In the genomic region with DNA sequence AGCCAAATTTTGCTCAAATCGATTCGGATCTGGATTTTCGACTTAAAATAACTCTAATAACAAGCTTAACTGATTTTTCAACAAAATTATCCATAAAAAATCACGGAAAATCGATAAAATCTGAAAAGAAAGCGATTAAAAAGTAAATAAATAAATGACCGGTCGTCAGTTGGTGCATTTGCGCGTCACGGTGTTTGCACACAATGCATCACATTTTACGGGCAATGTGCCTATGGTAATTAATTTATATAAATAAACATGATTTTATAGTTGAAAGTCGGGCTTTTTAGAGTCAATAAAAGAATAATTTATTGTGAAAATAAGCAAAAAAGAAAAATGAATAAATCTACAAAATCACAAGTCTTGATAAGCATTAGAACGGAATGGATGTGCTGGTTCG, we compare ENCODE assay signal across 7 worm cellular contexts.
TF ChIP-seq lines count a peak whose summit lies in the region.

No protein-coding gene starts in this region.

TF ChIP-seq in whole organism, L1 larva, 84 proteins besides CTCF, POLR2A, EP300 and RAD21 (continues in another document):
- TF ChIP-seq unc-130 (tag; optimal IDR thresholded peaks at IDR 0.05; lab: Kevin White, UChicago) (peak; percentile 57), nhr-20 (tag; optimal IDR thresholded peaks at IDR 0.05; lab: Kevin White, UChicago) (peak; percentile 26), ama-1 (optimal IDR thresholded peaks at IDR 0.05; lab: Kevin White, UChicago) (peak; percentile 51), mef-2 (tag; optimal IDR thresholded peaks at IDR 0.05; lab: Kevin White, UChicago) (no peak), mep-1 (tag; optimal IDR thresholded peaks at IDR 0.05; lab: Kevin White, UChicago) (peak; percentile 66), tbx-2 (tag; optimal IDR thresholded peaks at IDR 0.05; lab: Kevin White, UChicago) (peak; percentile 9), snu-23 (GFP tag; optimal IDR thresholded peaks at IDR 0.05; lab: Kevin White, UChicago) (peak; percentile 61), elt-3 (tag; optimal IDR thresholded peaks at IDR 0.05; lab: Kevin White, UChicago) (no peak), lin-13 (GFP tag; optimal IDR thresholded peaks at IDR 0.05; lab: Kevin White, UChicago) (no peak), hpl-2 (GFP tag; optimal IDR thresholded peaks at IDR 0.05; lab: Kevin White, UChicago) (no peak), nhr-76 (tag; optimal IDR thresholded peaks at IDR 0.05; lab: Kevin White, UChicago) (no peak), pqm-1 (tag; optimal IDR thresholded peaks at IDR 0.05; lab: Kevin White, UChicago) (no peak)

TF ChIP-seq in whole organism, L2 larva, 48 proteins besides CTCF, POLR2A, EP300 and RAD21:
- TF ChIP-seq F13H6.1 (tag; optimal IDR thresholded peaks at IDR 0.05; lab: Kevin White, UChicago), result peak; percentile 16
- peak; percentile 23 for TF ChIP-seq unc-55 (GFP tag; optimal IDR thresholded peaks at IDR 0.05; lab: Kevin White, UChicago)
- TF ChIP-seq sma-3 (GFP tag; optimal IDR thresholded peaks at IDR 0.05; lab: Kevin White, UChicago), result peak; percentile 5
- no peak for TF ChIP-seq dmd-4 (tag; optimal IDR thresholded peaks at IDR 0.05; lab: Kevin White, UChicago)
- peak; percentile 43 for TF ChIP-seq lin-13 (GFP tag; optimal IDR thresholded peaks at IDR 0.05; lab: Kevin White, UChicago)
- peak; percentile 62 for TF ChIP-seq crh-2 (tag; optimal IDR thresholded peaks at IDR 0.05; lab: Kevin White, UChicago)
- TF ChIP-seq gmeb-1 (tag; optimal IDR thresholded peaks at IDR 0.05; lab: Kevin White, UChicago), result peak; percentile 39
- peak; percentile 29 to 72 for TF ChIP-seq lsy-2 (tag; optimal IDR thresholded peaks at IDR 0.05; lab: Kevin White, UChicago)
- TF ChIP-seq nhr-6 (tag; optimal IDR thresholded peaks at IDR 0.05; lab: Kevin White, UChicago), result no peak
- TF ChIP-seq nhr-25 (tag; optimal IDR thresholded peaks at IDR 0.05; lab: Kevin White, UChicago), result no peak
- no peak for TF ChIP-seq unc-62 (GFP tag; optimal IDR thresholded peaks at IDR 0.05; lab: Kevin White, UChicago)
- peak; percentile 50 for TF ChIP-seq C34F6.9 (tag; optimal IDR thresholded peaks at IDR 0.05; lab: Kevin White, UChicago)

TF ChIP-seq in whole organism, L3 larva, 47 proteins besides CTCF, POLR2A, EP300 and RAD21:
- no peak for TF ChIP-seq egl-27 (tag; optimal IDR thresholded peaks at IDR 0.05; lab: Kevin White, UChicago)
- TF ChIP-seq pha-4 (tag; optimal IDR thresholded peaks at IDR 0.05; lab: Kevin White, UChicago), result peak; percentile 89
- peak; percentile 42 for TF ChIP-seq snpc-4 (tag; optimal IDR thresholded peaks at IDR 0.05; lab: Kevin White, UChicago)
- TF ChIP-seq lin-15B (tag; optimal IDR thresholded peaks at IDR 0.05; lab: Kevin White, UChicago), result peak; percentile 39
- peak; percentile 24 for TF ChIP-seq ama-1 (optimal IDR thresholded peaks at IDR 0.05; lab: Kevin White, UChicago)
- peak; percentile 8 for TF ChIP-seq pqm-1 (tag; optimal IDR thresholded peaks at IDR 0.05; lab: Kevin White, UChicago)
- peak; percentile 12 for TF ChIP-seq nfya-1 (tag; optimal IDR thresholded peaks at IDR 0.05; lab: Kevin White, UChicago; ENCODE audit: insufficient read depth)
- peak; percentile 54 for TF ChIP-seq hmg-11 (tag; optimal IDR thresholded peaks at IDR 0.05; lab: Kevin White, UChicago)
- no peak for TF ChIP-seq mdl-1 (tag; optimal IDR thresholded peaks at IDR 0.05; lab: Kevin White, UChicago)
- TF ChIP-seq elt-2 (tag; optimal IDR thresholded peaks at IDR 0.05; lab: Kevin White, UChicago), result peak; percentile 31

TF ChIP-seq in whole organism, L4 larva, 104 proteins besides CTCF, POLR2A, EP300 and RAD21 (continues in another document):
- TF ChIP-seq egl-27 (tag; optimal IDR thresholded peaks at IDR 0.05; lab: Kevin White, UChicago), result no peak
- TF ChIP-seq jun-1 (tag; optimal IDR thresholded peaks at IDR 0.05; lab: Kevin White, UChicago), result no peak
- TF ChIP-seq ctbp-1 (GFP tag; IDR thresholded peaks at IDR 0.05; lab: Robert Waterston, UW), result no peak
- no peak for TF ChIP-seq T20F7.1 (GFP tag; optimal IDR thresholded peaks at IDR 0.05; lab: Kevin White, UChicago)
- no peak for TF ChIP-seq Y105C5A.15 (GFP tag; IDR thresholded peaks at IDR 0.05; lab: Robert Waterston, UW)
- TF ChIP-seq aha-1 (tag; lab: Kevin White, UChicago), result no peak
- TF ChIP-seq F44E2.7 (GFP tag; IDR thresholded peaks at IDR 0.05; lab: Robert Waterston, UW), result no peak
- TF ChIP-seq ceh-28 (tag; optimal IDR thresholded peaks at IDR 0.05; lab: Kevin White, UChicago), result no peak
- no peak for TF ChIP-seq egl-43 (GFP tag; IDR thresholded peaks at IDR 0.05; lab: Robert Waterston, UW)
- TF ChIP-seq madf-9 (GFP tag; conservative IDR thresholded peaks at IDR 0.05; lab: Robert Waterston, UW), result no peak
- peak; percentile 20; the same call in 1 of the 2 replicates for TF ChIP-seq pha-4 (GFP tag; IDR thresholded peaks at IDR 0.05; lab: Robert Waterston, UW)
- TF ChIP-seq pha-4 (tag; optimal IDR thresholded peaks at IDR 0.05; lab: Kevin White, UChicago), result peak; percentile 49
- no peak for TF ChIP-seq lin-15B (tag; optimal IDR thresholded peaks at IDR 0.05; lab: Kevin White, UChicago)
- no peak for TF ChIP-seq F49E8.2 (tag; optimal IDR thresholded peaks at IDR 0.05; lab: Kevin White, UChicago; ENCODE audit: borderline replicate concordance)
- TF ChIP-seq ZK546.5 (tag; optimal IDR thresholded peaks at IDR 0.05; lab: Kevin White, UChicago), result no peak

TF ChIP-seq in whole organism, late embryonic, 69 proteins besides CTCF, POLR2A, EP300 and RAD21:
- TF ChIP-seq nfya-1 (tag; optimal IDR thresholded peaks at IDR 0.05; lab: Kevin White, UChicago), result peak; percentile 9
- no peak for TF ChIP-seq ahr-1 (tag; optimal IDR thresholded peaks at IDR 0.05; lab: Kevin White, UChicago)
- peak; percentile 68 for TF ChIP-seq unc-42 (tag; optimal IDR thresholded peaks at IDR 0.05; lab: Kevin White, UChicago)

TF ChIP-seq in whole organism, mixed stage, embryonic, 35 proteins besides CTCF, POLR2A, EP300 and RAD21:
- TF ChIP-seq elt-3 (tag; optimal IDR thresholded peaks at IDR 0.05; lab: Kevin White, UChicago), result no peak
- peak; percentile 54 for TF ChIP-seq lsy-2 (tag; optimal IDR thresholded peaks at IDR 0.05; lab: Kevin White, UChicago)
- TF ChIP-seq bed-3 (GFP tag; optimal IDR thresholded peaks at IDR 0.05; lab: Kevin White, UChicago), result no peak
- TF ChIP-seq nhr-2 (tag; optimal IDR thresholded peaks at IDR 0.05; lab: Kevin White, UChicago), result no peak
- TF ChIP-seq zip-8 (tag; optimal IDR thresholded peaks at IDR 0.05; lab: Kevin White, UChicago), result no peak
- TF ChIP-seq mep-1 (tag; optimal IDR thresholded peaks at IDR 0.05; lab: Kevin White, UChicago), result peak; percentile 48
- TF ChIP-seq ces-1 (GFP tag; optimal IDR thresholded peaks at IDR 0.05; lab: Kevin White, UChicago), result peak; percentile 92
- no peak for TF ChIP-seq blmp-1 (tag; optimal IDR thresholded peaks at IDR 0.05; lab: Kevin White, UChicago)
- TF ChIP-seq nhr-237 (tag; optimal IDR thresholded peaks at IDR 0.05; lab: Kevin White, UChicago), result no peak
- TF ChIP-seq lin-32 (GFP tag; optimal IDR thresholded peaks at IDR 0.05; lab: Kevin White, UChicago), result no peak
- TF ChIP-seq tbx-8 (GFP tag; optimal IDR thresholded peaks at IDR 0.05; lab: Kevin White, UChicago), result no peak
- peak; percentile 3 for TF ChIP-seq lin-13 (tag; optimal IDR thresholded peaks at IDR 0.05; lab: Kevin White, UChicago)
- TF ChIP-seq pha-4 (tag; optimal IDR thresholded peaks at IDR 0.05; lab: Kevin White, UChicago), result peak; percentile 19

TF ChIP-seq in whole organism, young adult, 124 proteins besides CTCF, POLR2A, EP300 and RAD21:
- TF ChIP-seq mcd-1 (GFP tag; IDR thresholded peaks at IDR 0.05; lab: Robert Waterston, UW) (peak; percentile 26; the same call in 1 of the 2 replicates), lin-54 (GFP tag; optimal IDR thresholded peaks at IDR 0.05; lab: Kevin White, UChicago) (peak; percentile 33), F37B4.10 (GFP tag; IDR thresholded peaks at IDR 0.05; lab: Robert Waterston, UW) (no peak), snpc-4 (GFP tag; optimal IDR thresholded peaks at IDR 0.05; lab: Kevin White, UChicago) (no peak), snpc-4 (tag; optimal IDR thresholded peaks at IDR 0.05; lab: Kevin White, UChicago) (peak in 1 of 4 experiments; percentile 31), snpc-3.4 (tag; optimal IDR thresholded peaks at IDR 0.05; lab: Kevin White, UChicago) (peak; percentile 9), hrde-1 (tag; optimal IDR thresholded peaks at IDR 0.05; lab: Kevin White, UChicago; ENCODE audit: borderline replicate concordance) (no peak), hmg-1.2 (GFP tag; IDR thresholded peaks at IDR 0.05; lab: Robert Waterston, UW) (0 out of 2 replicates have a peak, but pooled peaks have one; percentile 12), F49E8.2 (tag; optimal IDR thresholded peaks at IDR 0.05; lab: Kevin White, UChicago; ENCODE audit: insufficient read depth) (no peak), fkh-3 (tag; optimal IDR thresholded peaks at IDR 0.05; lab: Kevin White, UChicago) (no peak), dpff-1 (tag; optimal IDR thresholded peaks at IDR 0.05; lab: Kevin White, UChicago) (no peak), unc-62 (GFP tag; optimal IDR thresholded peaks at IDR 0.05; lab: Kevin White, UChicago) (no peak), ets-4 (GFP tag; optimal IDR thresholded peaks at IDR 0.05; lab: Kevin White, UChicago) (no peak), ceh-58 (GFP tag; IDR thresholded peaks at IDR 0.05; lab: Robert Waterston, UW) (no peak), athp-1 (tag; optimal IDR thresholded peaks at IDR 0.05; lab: Kevin White, UChicago) (peak; percentile 88), lin-35 (GFP tag; optimal IDR thresholded peaks at IDR 0.05; lab: Kevin White, UChicago) (peak in 1 of 3 experiments; percentile 8), him-1 (tag; optimal IDR thresholded peaks at IDR 0.05; lab: Kevin White, UChicago) (no peak), F57A8.1 (GFP tag; optimal IDR thresholded peaks at IDR 0.05; lab: Kevin White, UChicago) (no peak), madf-6 (GFP tag; IDR thresholded peaks at IDR 0.05; lab: Robert Waterston, UW) (peak; percentile 65), cebp-1 (GFP tag; IDR thresholded peaks at IDR 0.05; lab: Robert Waterston, UW) (no peak), cebp-1 (tag; optimal IDR thresholded peaks at IDR 0.05; lab: Kevin White, UChicago) (peak; percentile 10), lsl-1 (GFP tag; optimal IDR thresholded peaks at IDR 0.05; lab: Kevin White, UChicago) (peak; percentile 75), lin-26 (GFP tag; IDR thresholded peaks at IDR 0.05; lab: Robert Waterston, UW) (no peak), mxl-1 (tag; optimal IDR thresholded peaks at IDR 0.05; lab: Kevin White, UChicago) (no peak)
